Worm (Caenorhabditis elegans): ENCODE data around the gene sra-38.

DNA sequence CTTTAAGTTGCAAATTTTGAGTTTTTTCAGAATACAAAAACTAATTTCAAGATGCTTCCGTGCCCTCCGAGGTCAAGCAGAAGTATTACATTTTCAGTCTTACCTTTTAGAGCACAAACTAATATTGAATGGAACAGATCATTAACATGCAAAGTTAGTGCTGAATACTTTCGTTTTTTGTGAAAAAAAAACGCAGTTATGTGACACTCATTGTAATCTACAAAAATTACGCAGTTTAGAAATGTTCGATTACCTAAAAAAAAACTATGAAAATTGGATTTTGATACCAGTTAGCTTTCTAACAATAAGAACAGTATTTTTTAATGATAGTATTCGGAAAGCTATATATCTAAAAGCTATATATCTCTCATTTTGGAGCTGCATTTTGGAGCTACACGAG lies 41.9 kb upstream of the sra-38 start:
- TF ChIP-seq dao-5 (tag; optimal IDR thresholded peaks at IDR 0.05) (no peak), him-1 (tag; optimal IDR thresholded peaks at IDR 0.05) (no peak)

Measured in whole organism, L4/young adult.